Fruit fly (Drosophila melanogaster) whole organism, prepupa: ENCODE measurements around the gene CG17782.

Experiments
- CG16779 ChIP-seq: fragments of 200-800 bp; sonication (Bioruptor generic); optimal IDR thresholded peaks from 3 replicates; lab custom pipeline; 2017; ENCODE audit warnings: missing biosample characterization, mild to moderate bottlenecking, missing genetic modification characterization
- CG8119 ChIP-seq: fragments of 200-800 bp; sonication (Bioruptor generic); IDR thresholded peaks from 3 replicates; pipeline ENCODE4 v1.3.6; 2022; ENCODE audit warnings: missing biosample characterization, missing genetic modification characterization
- CG8632 ChIP-seq: fragments of 200-800 bp; sonication (Bioruptor generic); optimal IDR thresholded peaks from 3 replicates; lab custom pipeline; 2016; ENCODE audit warnings: missing biosample characterization, missing genetic modification characterization
- Hr4 ChIP-seq: fragments of 200-800 bp; sonication (Bioruptor generic); optimal IDR thresholded peaks from 3 replicates; lab custom pipeline; 2016; ENCODE audit warnings: missing biosample characterization, missing genetic modification characterization
- Lpt ChIP-seq: fragments of 200-800 bp; sonication (Bioruptor generic); optimal IDR thresholded peaks from 3 replicates; lab custom pipeline; 2016; ENCODE audit warnings: missing biosample characterization, missing genetic modification characterization
- Sox102F ChIP-seq: fragments of 200-800 bp; sonication (Bioruptor generic); optimal IDR thresholded peaks from 2 replicates; lab custom pipeline; 2016; ENCODE audit warnings: missing biosample characterization, mild to moderate bottlenecking, missing genetic modification characterization
- acj6 ChIP-seq: fragments of 200-800 bp; sonication (Bioruptor generic); optimal IDR thresholded peaks from 3 replicates; lab custom pipeline; 2016; ENCODE audit warnings: missing biosample characterization, missing genetic modification characterization
- eg ChIP-seq: fragments of 200-800 bp; sonication (Bioruptor generic); IDR thresholded peaks from 3 replicates; pipeline ENCODE4 v1.3.6; 2022; ENCODE audit warnings: missing biosample characterization, missing genetic modification characterization
- lz ChIP-seq: fragments of 200-800 bp; sonication (Bioruptor generic); optimal IDR thresholded peaks from 3 replicates; lab custom pipeline; 2016; ENCODE audit warnings: missing biosample characterization, missing genetic modification characterization
- pdm3 ChIP-seq: fragments of 200-800 bp; sonication (Bioruptor generic); optimal IDR thresholded peaks from 3 replicates; lab custom pipeline; 2016; ENCODE audit warnings: missing biosample characterization, missing genetic modification characterization

dm6 chr3R:24367120-24367519, 5.4 kb downstream of the CG17782 start, which contains the start of gene CG42811:
- TF ChIP-seq CG8119 (no peak), eg (no peak), lz (no peak), Lpt (GFP tag; lab: Kevin White, UChicago) (no peak), Hr4 (GFP tag; lab: Kevin White, UChicago) (no peak), pdm3 (GFP tag; lab: Kevin White, UChicago) (no peak), CG16779 (no peak), Sox102F (GFP tag; lab: Kevin White, UChicago) (no peak), acj6 (GFP tag; lab: Kevin White, UChicago) (no peak), CG8632 (GFP tag; lab: Kevin White, UChicago) (no peak)
